Worm (Caenorhabditis elegans): Measurements from ENCODE around the gene jkk-1.

ce11 chrX:5347856-5348255, 20.4 kb upstream of the jkk-1 start:
- no peak for TF ChIP-seq fkh-10 (GFP tag; optimal IDR thresholded peaks at IDR 0.05)
- TF ChIP-seq pag-3 (tag; optimal IDR thresholded peaks at IDR 0.05; ENCODE audit: borderline replicate concordance), result no peak
- no peak for TF ChIP-seq eyg-1 (tag; optimal IDR thresholded peaks at IDR 0.05)
- no peak for TF ChIP-seq nhr-11 (tag; optimal IDR thresholded peaks at IDR 0.05)
- no peak for TF ChIP-seq pat-9 (tag; optimal IDR thresholded peaks at IDR 0.05)
